Worm (Caenorhabditis elegans) whole organism, young adult: ENCODE results near the gene F47B7.4.

ENCODE experiments used
- C06A6.2 ChIP-seq: fragments of 200-800 bp; sonication (Bioruptor generic); conservative IDR thresholded peaks from 2 replicates; pipeline ENCODE4 v1.3.6; 2022; ENCODE audit warnings: missing genetic modification characterization, missing compliant biosample characterization
- F52B5.7 ChIP-seq: sonication (generic microtip); optimal IDR thresholded peaks from 2 replicates; lab custom pipeline; 2016; ENCODE audit warnings: mild to moderate bottlenecking, missing genetic modification characterization, missing compliant biosample characterization
- T26A5.8 ChIP-seq: sonication (generic microtip); optimal IDR thresholded peaks from 2 replicates; lab custom pipeline; 2016; ENCODE audit warnings: missing genetic modification characterization, missing compliant biosample characterization
- ceh-40 ChIP-seq: fragments of 200-800 bp; sonication (Bioruptor generic); IDR thresholded peaks from 2 replicates; pipeline ENCODE4 v1.3.6; 2022; ENCODE audit warnings: missing genetic modification characterization, missing compliant biosample characterization
- ceh-91 ChIP-seq: fragments of 200-800 bp; sonication (Bioruptor generic); IDR thresholded peaks from 2 replicates; pipeline ENCODE4 v1.3.6; 2022; ENCODE audit warnings: missing genetic modification reagents, missing genetic modification characterization, missing compliant biosample characterization
- dox-1 ChIP-seq: fragments of 200-800 bp; sonication (Bioruptor generic); IDR thresholded peaks from 2 replicates; pipeline ENCODE4 v1.3.6; 2022; ENCODE audit warnings: missing genetic modification reagents, missing genetic modification characterization, missing compliant biosample characterization
- egl-44 ChIP-seq: fragments of 200-800 bp; sonication (Bioruptor generic); IDR thresholded peaks from 2 replicates; pipeline ENCODE4 v1.3.6; 2022; ENCODE audit warnings: missing genetic modification reagents, missing genetic modification characterization, missing compliant biosample characterization
- madf-6 ChIP-seq: fragments of 200-800 bp; sonication (Bioruptor generic); IDR thresholded peaks from 2 replicates; pipeline ENCODE4 v1.3.6; 2022; ENCODE audit warnings: missing genetic modification reagents, missing genetic modification characterization, missing compliant biosample characterization
- nhr-179 ChIP-seq: sonication (generic microtip); optimal IDR thresholded peaks from 2 replicates; lab custom pipeline; 2016; ENCODE audit warnings: mild to moderate bottlenecking, missing genetic modification characterization, missing compliant biosample characterization
- unc-62 ChIP-seq: fragments of 150-350 bp; optimal IDR thresholded peaks from 2 replicates; lab custom pipeline; 2014; ENCODE audit warnings: missing biosample characterization, missing genetic modification reagents, missing genetic modification characterization
- xnd-1 ChIP-seq: sonication (generic microtip); optimal IDR thresholded peaks from 2 replicates; lab custom pipeline; 2016; ENCODE audit warnings: missing genotype, missing genetic modification reagents, missing genetic modification characterization, missing compliant biosample characterization
- ztf-6 ChIP-seq: fragments of 200-800 bp; sonication (Bioruptor generic); IDR thresholded peaks from 2 replicates; pipeline ENCODE4 v1.3.6; 2022; ENCODE audit warnings: missing genetic modification reagents, missing genetic modification characterization, missing compliant biosample characterization

ce11 chrX:3759820-3760219 is 6.6 kb downstream of the F47B7.4 start:
- TF ChIP-seq egl-44 (GFP tag; lab: Robert Waterston, UW) = peak; percentile 64; the same call in 1 of the 2 replicates
- TF ChIP-seq F52B5.7 (tag; lab: Kevin White, UChicago) = no peak
- TF ChIP-seq madf-6 (GFP tag; lab: Robert Waterston, UW) = no peak
- no peak for TF ChIP-seq ceh-91 (GFP tag; lab: Robert Waterston, UW)
- no peak for TF ChIP-seq C06A6.2 (GFP tag; lab: Robert Waterston, UW)
- TF ChIP-seq T26A5.8 (tag; lab: Kevin White, UChicago) = no peak
- no peak for TF ChIP-seq unc-62 (GFP tag; lab: Kevin White, UChicago)
- no peak for TF ChIP-seq xnd-1 (tag; lab: Kevin White, UChicago)
- no peak for TF ChIP-seq ceh-40 (GFP tag; lab: Robert Waterston, UW)
- TF ChIP-seq dox-1 = no peak
- no peak for TF ChIP-seq ztf-6 (GFP tag; lab: Robert Waterston, UW)
- no peak for TF ChIP-seq nhr-179
